Fruit fly (Drosophila melanogaster) whole organism, embryonic: ENCODE measurements around the gene CG43935.

Experiments used
- Asciz ChIP-seq: fragments of 200-800 bp; sonication (Bioruptor generic); optimal IDR thresholded peaks from 2 replicates; lab custom pipeline; 2017; ENCODE audit warnings: missing biosample characterization, mild to moderate bottlenecking, missing genetic modification characterization, missing genetic modification reagents
- Awh ChIP-seq: fragments of 200-800 bp; sonication (Bioruptor generic); IDR thresholded peaks from 2 replicates; pipeline ENCODE4, ENCODE4 v1.3.6; 2022; ENCODE audit warnings: missing biosample characterization, missing genetic modification characterization
- B-H1 ChIP-seq: fragments of 200-800 bp; sonication (Bioruptor generic); IDR thresholded peaks from 3 replicates; pipeline ENCODE4 v1.3.6; 2022; ENCODE audit warnings: missing biosample characterization, missing genetic modification characterization
- Bdp1 ChIP-seq: fragments of 200-800 bp; sonication (Bioruptor generic); optimal IDR thresholded peaks from 3 replicates; lab custom pipeline; 2016; ENCODE audit warnings: missing biosample characterization, missing genetic modification characterization
- Bteb2 ChIP-seq: fragments of 200-800 bp; sonication (Bioruptor generic); optimal IDR thresholded peaks from 2 replicates; lab custom pipeline; 2016; ENCODE audit warnings: missing biosample characterization, missing genetic modification characterization
- CG1024 ChIP-seq: fragments of 200-800 bp; sonication (Bioruptor generic); IDR thresholded peaks from 2 replicates; pipeline ENCODE4 v1.3.6; 2022; ENCODE audit warnings: missing biosample characterization, missing genetic modification characterization
- CG10565 ChIP-seq: fragments of 200-800 bp; sonication (Bioruptor generic); optimal IDR thresholded peaks from 3 replicates; lab custom pipeline; 2016; ENCODE audit warnings: missing biosample characterization, mild to moderate bottlenecking, missing genetic modification characterization
- CG11456 ChIP-seq: fragments of 200-800 bp; sonication (Bioruptor generic); IDR thresholded peaks from 3 replicates; pipeline ENCODE4 v1.3.6; 2022; ENCODE audit warnings: missing biosample characterization, missing genetic modification characterization
- CG11723 ChIP-seq: fragments of 200-800 bp; sonication (Bioruptor generic); optimal IDR thresholded peaks from 2 replicates; lab custom pipeline; 2017; ENCODE audit warnings: missing biosample characterization, mild to moderate bottlenecking, missing genetic modification characterization
- CG12155 ChIP-seq: fragments of 200-800 bp; sonication (Bioruptor generic); optimal IDR thresholded peaks from 3 replicates; lab custom pipeline; 2016; ENCODE audit warnings: missing biosample characterization, missing genetic modification characterization
- CG13287 ChIP-seq: fragments of 200-800 bp; sonication (Bioruptor generic); IDR thresholded peaks from 2 replicates; pipeline ENCODE4 v1.3.6; 2022; ENCODE audit warnings: missing biosample characterization, missing genetic modification characterization; ENCODE audit not compliant: partially characterized antibody
- CG15514 ChIP-seq: fragments of 200-800 bp; sonication (Bioruptor generic); optimal IDR thresholded peaks from 3 replicates; lab custom pipeline; 2017; ENCODE audit warnings: missing biosample characterization, missing genetic modification characterization, mild to moderate bottlenecking, moderate library complexity, missing genetic modification reagents
- CG1647 ChIP-seq: fragments of 200-800 bp; sonication (Bioruptor generic); optimal IDR thresholded peaks from 3 replicates; lab custom pipeline; 2016; ENCODE audit warnings: missing biosample characterization, missing genetic modification characterization
- CG17359 ChIP-seq: fragments of 200-800 bp; sonication (Bioruptor generic); optimal IDR thresholded peaks from 3 replicates; lab custom pipeline; 2018; ENCODE audit warnings: missing biosample characterization, mild to moderate bottlenecking, missing genetic modification characterization, moderate library complexity
- CG1792 ChIP-seq: fragments of 200-800 bp; sonication (Bioruptor generic); optimal IDR thresholded peaks from 2 replicates; lab custom pipeline; 2016; ENCODE audit warnings: missing biosample characterization, missing genetic modification characterization
- CG2199 ChIP-seq: fragments of 200-800 bp; sonication (Bioruptor generic); IDR thresholded peaks from 3 replicates; pipeline ENCODE4 v1.3.6; 2022; ENCODE audit warnings: missing biosample characterization, missing genetic modification characterization
- CG2202 ChIP-seq: fragments of 200-800 bp; sonication (Bioruptor generic); optimal IDR thresholded peaks from 2 replicates; lab custom pipeline; 2018; ENCODE audit warnings: missing biosample characterization, mild to moderate bottlenecking, missing genetic modification characterization
- CG30403 ChIP-seq: fragments of 200-800 bp; sonication (Bioruptor generic); optimal IDR thresholded peaks from 3 replicates; lab custom pipeline; 2016; ENCODE audit warnings: missing biosample characterization, missing genetic modification characterization
- CG31224 ChIP-seq: fragments of 200-800 bp; sonication (Bioruptor generic); IDR thresholded peaks from 2 replicates; pipeline ENCODE4 v1.3.6; 2022; ENCODE audit warnings: missing biosample characterization, missing genetic modification characterization
- CG31365 ChIP-seq: fragments of 200-800 bp; sonication (Bioruptor generic); optimal IDR thresholded peaks from 2 replicates; lab custom pipeline; 2018; ENCODE audit warnings: missing biosample characterization, mild to moderate bottlenecking, missing genetic modification characterization
- CG4328 ChIP-seq: fragments of 200-800 bp; sonication (Bioruptor generic); optimal IDR thresholded peaks from 3 replicates; lab custom pipeline; 2017; ENCODE audit warnings: missing biosample characterization, missing genetic modification reagents, missing genetic modification characterization
- CG5953 ChIP-seq: fragments of 200-800 bp; sonication (Bioruptor generic); IDR thresholded peaks from 2 replicates; pipeline ENCODE4 v1.3.6; 2022; ENCODE audit warnings: missing biosample characterization, missing genetic modification characterization
- CG6654 ChIP-seq: fragments of 200-800 bp; sonication (Bioruptor generic); optimal IDR thresholded peaks from 2 replicates; lab custom pipeline; 2017; ENCODE audit warnings: missing biosample characterization, mild to moderate bottlenecking, missing genetic modification characterization
- CG7372 ChIP-seq: fragments of 200-800 bp; sonication (Bioruptor generic); IDR thresholded peaks from 2 replicates; pipeline ENCODE4 v1.3.6; 2022; ENCODE audit warnings: missing biosample characterization, missing genetic modification characterization
- CG8765 ChIP-seq: fragments of 200-800 bp; sonication (Bioruptor generic); IDR thresholded peaks from 2 replicates; pipeline ENCODE4 v1.3.6; 2022; ENCODE audit warnings: missing biosample characterization, missing genetic modification characterization
- CG9215 ChIP-seq: fragments of 200-800 bp; sonication (Bioruptor generic); IDR thresholded peaks from 2 replicates; pipeline ENCODE4 v1.3.6; 2022; ENCODE audit warnings: missing biosample characterization, missing genetic modification characterization
- Dbx ChIP-seq: fragments of 200-800 bp; sonication (Bioruptor generic); IDR thresholded peaks from 3 replicates; pipeline ENCODE4 v1.3.6; 2022; ENCODE audit warnings: missing biosample characterization, missing genetic modification characterization
- Dip3 ChIP-seq: fragments of 200-800 bp; sonication (Bioruptor generic); optimal IDR thresholded peaks from 3 replicates; lab custom pipeline; 2016; ENCODE audit warnings: missing biosample characterization, missing genetic modification characterization
- Eip74EF ChIP-seq, 2 experiments: fragments of 200-800 bp in 1 of 2; fragments of >200 bp in 1 of 2; sonication (Bioruptor generic) in 1 of 2; optimal IDR thresholded peaks; 2 replicates each; lab custom pipeline; 2017 to 2019; ENCODE audit warnings: missing biosample characterization in 2 of 2, missing genetic modification characterization in 2 of 2, mild to moderate bottlenecking in 1 of 2, moderate library complexity in 1 of 2
- HLH4C ChIP-seq: fragments of 200-800 bp; sonication (Bioruptor generic); IDR thresholded peaks from 3 replicates; pipeline ENCODE4 v1.3.6; 2022; ENCODE audit warnings: missing biosample characterization, missing genetic modification characterization; ENCODE audit not compliant: partially characterized antibody
- MBD-R2 ChIP-seq: fragments of 200-800 bp; sonication (Bioruptor generic); IDR thresholded peaks from 2 replicates; pipeline ENCODE4 v1.3.6; 2022; ENCODE audit warnings: missing biosample characterization, missing genetic modification characterization
- Nf-YA ChIP-seq: fragments of 200-800 bp; sonication (Bioruptor generic); IDR thresholded peaks from 2 replicates; pipeline ENCODE4 v1.3.6; 2022; ENCODE audit warnings: missing biosample characterization, missing genetic modification characterization
- Optix ChIP-seq: fragments of 200-800 bp; sonication (Bioruptor generic); IDR thresholded peaks from 3 replicates; pipeline ENCODE4 v1.3.6; 2022; ENCODE audit warnings: missing biosample characterization, missing genetic modification characterization
- Side ChIP-seq: fragments of 200-800 bp; sonication (Bioruptor generic); optimal IDR thresholded peaks from 2 replicates; lab custom pipeline; 2016; ENCODE audit warnings: missing biosample characterization, missing genetic modification characterization
- Sry-δ ChIP-seq: fragments of 200-800 bp; sonication (Bioruptor generic); optimal IDR thresholded peaks from 2 replicates; lab custom pipeline; 2016; ENCODE audit warnings: missing biosample characterization, missing genetic modification characterization
- cg ChIP-seq: fragments of 200-800 bp; sonication (Bioruptor generic); optimal IDR thresholded peaks from 3 replicates; lab custom pipeline; 2019; ENCODE audit warnings: missing biosample characterization, mild to moderate bottlenecking, missing genetic modification characterization, moderate library complexity
- chif ChIP-seq, 2 experiments: fragments of 200-800 bp; sonication (Bioruptor generic); optimal IDR thresholded peaks; 3 replicates each; lab custom pipeline; 2016; ENCODE audit warnings: missing biosample characterization in 2 of 2, missing genetic modification characterization in 2 of 2
- da ChIP-seq: fragments of 200-800 bp; sonication (Bioruptor generic); optimal IDR thresholded peaks from 2 replicates; lab custom pipeline; 2016; ENCODE audit warnings: missing biosample characterization, missing genetic modification characterization
- eyg ChIP-seq: fragments of 200-800 bp; sonication (Bioruptor generic); optimal IDR thresholded peaks from 3 replicates; lab custom pipeline; 2016; ENCODE audit warnings: missing biosample characterization, missing genetic modification characterization
- gro ChIP-seq: fragments of 200-800 bp; sonication (Bioruptor generic); optimal IDR thresholded peaks from 2 replicates; lab custom pipeline; 2016; ENCODE audit warnings: missing biosample characterization, missing genetic modification characterization
- her ChIP-seq: fragments of 200-800 bp; sonication (Bioruptor generic); optimal IDR thresholded peaks from 2 replicates; lab custom pipeline; 2016; ENCODE audit warnings: missing biosample characterization, missing genetic modification characterization
- lmd ChIP-seq: fragments of 200-800 bp; sonication (Bioruptor generic); IDR thresholded peaks from 2 replicates; pipeline ENCODE4 v1.3.6; 2022; ENCODE audit warnings: missing biosample characterization, missing genetic modification characterization
- lola ChIP-seq, 3 experiments: fragments of >200 bp in 2 of 3; fragments of 200-800 bp in 1 of 3; sonication (Bioruptor generic) in 1 of 3; optimal IDR thresholded peaks; 2 replicates each; lab custom pipeline; 2017 to 2019; ENCODE audit warnings: missing biosample characterization in 3 of 3, missing genetic modification characterization in 3 of 3, mild to moderate bottlenecking in 1 of 3, moderate library complexity in 1 of 3
- pzg ChIP-seq: fragments of 200-800 bp; sonication (Bioruptor generic); optimal IDR thresholded peaks from 3 replicates; lab custom pipeline; 2018; ENCODE audit warnings: missing biosample characterization, mild to moderate bottlenecking, missing genetic modification characterization, moderate library complexity
- salm ChIP-seq: fragments of 200-800 bp; sonication (Bioruptor generic); optimal IDR thresholded peaks from 2 replicates; lab custom pipeline; 2018; ENCODE audit warnings: missing biosample characterization, mild to moderate bottlenecking, missing genetic modification characterization
- sc ChIP-seq, 3 experiments: fragments of >200 bp in 2 of 3; fragments of 200-800 bp in 1 of 3; sonication (Bioruptor generic) in 1 of 3; optimal IDR thresholded peaks; 2 replicates in 2 of 3; 3 replicates in 1 of 3; lab custom pipeline; 2017; ENCODE audit warnings: mild to moderate bottlenecking in 1 of 3, missing biosample characterization in 1 of 3, missing genetic modification characterization in 1 of 3, missing genetic modification reagents in 1 of 3
- seq ChIP-seq: fragments of 200-800 bp; sonication (Bioruptor generic); IDR thresholded peaks from 2 replicates; pipeline ENCODE4 v1.3.6; 2022; ENCODE audit warnings: missing biosample characterization, missing genetic modification characterization
- tll ChIP-seq, 2 experiments: fragments of 200-800 bp in 1 of 2; fragments of >200 bp in 1 of 2; sonication (Bioruptor generic) in 1 of 2; optimal IDR thresholded peaks; 2 replicates each; lab custom pipeline; 2017 to 2019; ENCODE audit warnings: missing biosample characterization in 2 of 2, missing genetic modification characterization in 2 of 2, mild to moderate bottlenecking in 1 of 2, moderate library complexity in 1 of 2

The CG43935 gene

DNA sequence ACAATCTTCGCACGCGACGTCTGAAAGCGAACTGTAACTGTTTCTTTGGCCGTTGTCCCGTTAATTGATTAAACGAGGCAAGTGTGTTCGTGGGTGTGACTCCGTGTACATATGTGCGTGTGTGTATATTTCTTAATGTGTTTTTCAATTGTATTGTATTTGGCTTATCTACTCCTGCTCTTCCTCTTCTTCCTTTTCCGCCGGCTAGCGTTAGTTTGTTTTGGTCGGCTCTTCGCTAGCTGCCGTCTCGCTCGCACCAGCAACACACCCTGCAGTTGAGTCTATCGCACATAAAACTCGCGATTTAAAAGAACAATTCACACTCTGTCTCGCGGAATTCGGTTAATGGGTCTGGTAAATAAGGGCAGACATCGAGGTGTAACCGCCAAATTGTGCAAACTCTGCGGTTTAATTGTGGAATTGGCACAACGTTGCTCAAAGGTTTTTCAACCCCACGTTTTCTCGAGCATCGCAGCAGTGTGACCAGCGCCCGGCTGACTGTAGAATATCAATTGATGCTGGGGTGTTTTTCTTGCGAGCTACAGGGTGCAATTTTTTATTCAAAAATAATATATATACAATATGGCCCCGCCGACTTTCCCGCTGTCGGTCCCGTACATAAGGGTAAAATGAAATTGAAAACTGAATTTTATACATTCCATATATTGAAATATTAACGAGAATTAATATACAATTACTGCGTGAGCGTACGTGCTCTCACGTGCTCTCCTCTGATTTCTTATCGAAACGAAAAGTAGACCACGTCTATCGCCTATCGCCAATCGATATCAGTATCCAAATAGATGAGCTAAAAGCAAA, 46.8 kb downstream of the CG43935 start, which contains the start of the genes gb and CG5815 (continued):
- no peak for TF ChIP-seq sc (optimal IDR thresholded peaks at IDR 0.05; lab: Kevin White, UChicago)
- TF ChIP-seq sc (GFP tag; optimal IDR thresholded peaks at IDR 0.05; lab: Kevin White, UChicago) = peak; percentile 76
- TF ChIP-seq CG13287 (GFP tag; lab: Robert Waterston, UW) = peak; percentile 99
- peak; percentile 90 for TF ChIP-seq Optix (GFP tag; lab: Robert Waterston, UW)
- peak; percentile 87 for TF ChIP-seq CG31224 (GFP tag; lab: Robert Waterston, UW)
- peak; percentile 83 for TF ChIP-seq Dip3 (GFP tag; lab: Kevin White, UChicago)
- peak; percentile 89 for TF ChIP-seq MBD-R2 (GFP tag; lab: Robert Waterston, UW)
- peak; percentile 73 for TF ChIP-seq CG6654 (GFP tag; lab: Kevin White, UChicago)
- 0 out of 2 replicates have a peak, but pooled peaks have one; percentile 63 for TF ChIP-seq Awh (GFP tag; lab: Robert Waterston, UW)
- peak; percentile 17 for TF ChIP-seq CG31365 (tag; lab: Kevin White, UChicago)
- peak; percentile 88 for TF ChIP-seq CG17359 (tag; lab: Kevin White, UChicago)
- TF ChIP-seq CG7372 (GFP tag; lab: Robert Waterston, UW) = peak; percentile 83
- TF ChIP-seq CG9215 = peak; percentile 89
- TF ChIP-seq seq (GFP tag; lab: Robert Waterston, UW) = peak; percentile 89
- TF ChIP-seq CG11723 = no peak
- TF ChIP-seq CG5953 = peak; percentile 80
- peak; percentile 60 for TF ChIP-seq pzg (GFP tag; lab: Kevin White, UChicago)
- peak; percentile 86 for TF ChIP-seq CG8765
- peak in 1 of 3 experiments; percentile 84 for TF ChIP-seq lola (GFP tag; optimal IDR thresholded peaks at IDR 0.05; lab: Kevin White, UChicago)
- peak; percentile 97 for TF ChIP-seq HLH4C
- peak; percentile 78 to 84 for TF ChIP-seq chif (GFP tag; optimal IDR thresholded peaks at IDR 0.05; lab: Kevin White, UChicago)
- peak; percentile 70 for TF ChIP-seq Asciz
- TF ChIP-seq lmd (GFP tag; lab: Robert Waterston, UW) = peak; percentile 91
- peak; percentile 77 for TF ChIP-seq B-H1 (GFP tag; lab: Robert Waterston, UW)
- TF ChIP-seq Bdp1 (GFP tag; lab: Kevin White, UChicago) = peak; percentile 77
- peak; percentile 50 for TF ChIP-seq Side (GFP tag; lab: Kevin White, UChicago)
- TF ChIP-seq CG1647 (GFP tag; lab: Kevin White, UChicago) = peak; percentile 91
- TF ChIP-seq CG12155 (GFP tag; lab: Kevin White, UChicago) = peak; percentile 93
- peak; percentile 94 for TF ChIP-seq CG30403 (GFP tag; lab: Kevin White, UChicago)
- TF ChIP-seq Nf-YA (GFP tag; lab: Robert Waterston, UW) = peak; percentile 70
- TF ChIP-seq her (GFP tag; lab: Kevin White, UChicago) = peak; percentile 15
- no peak for TF ChIP-seq da (GFP tag; lab: Kevin White, UChicago)
- TF ChIP-seq Eip74EF (GFP tag; optimal IDR thresholded peaks at IDR 0.05; lab: Kevin White, UChicago) = no peak
- peak; percentile 92 for TF ChIP-seq CG11456 (GFP tag; lab: Robert Waterston, UW)
- peak; percentile 72 for TF ChIP-seq Sry-δ (GFP tag; lab: Kevin White, UChicago)
- peak; percentile 32 for TF ChIP-seq CG10565 (GFP tag; lab: Kevin White, UChicago)
- TF ChIP-seq CG1024 (GFP tag; lab: Robert Waterston, UW) = peak; percentile 70; the same call in 1 of the 2 replicates
- TF ChIP-seq CG15514 (GFP tag; lab: Kevin White, UChicago) = peak; percentile 87
- peak; percentile 88 for TF ChIP-seq gro (GFP tag; lab: Kevin White, UChicago)
- TF ChIP-seq cg = peak; percentile 75
- no peak for TF ChIP-seq eyg (GFP tag; lab: Kevin White, UChicago)
- TF ChIP-seq Dbx (GFP tag; lab: Robert Waterston, UW) = peak; percentile 95
- peak; percentile 85 for TF ChIP-seq CG4328
- peak in 1 of 2 experiments; percentile 3 for TF ChIP-seq tll (GFP tag; optimal IDR thresholded peaks at IDR 0.05; lab: Kevin White, UChicago)
- TF ChIP-seq salm (tag; lab: Kevin White, UChicago) = peak; percentile 63
- peak; percentile 17 for TF ChIP-seq CG1792
- peak; percentile 78 for TF ChIP-seq Bteb2 (GFP tag; lab: Kevin White, UChicago)
- peak; percentile 25; the same call in 1 of the 3 replicates for TF ChIP-seq CG2199 (GFP tag; lab: Robert Waterston, UW)
- peak; percentile 79 for TF ChIP-seq CG2202 (tag; lab: Kevin White, UChicago)
